Worm (Caenorhabditis elegans): ENCODE data around the gene C33F10.12.

- TF ChIP-seq pha-4 (tag; optimal IDR thresholded peaks at IDR 0.05), result peak; percentile 4
- TF ChIP-seq unc-62 (GFP tag; optimal IDR thresholded peaks at IDR 0.05), result no peak
- TF ChIP-seq mdl-1 (tag; optimal IDR thresholded peaks at IDR 0.05), result no peak
- no peak for TF ChIP-seq fkh-10 (GFP tag; optimal IDR thresholded peaks at IDR 0.05)
- peak; percentile 25 for TF ChIP-seq pqm-1 (tag; optimal IDR thresholded peaks at IDR 0.05)
- no peak for TF ChIP-seq tbx-2 (tag; optimal IDR thresholded peaks at IDR 0.05)
- no peak for TF ChIP-seq fkh-2 (tag; optimal IDR thresholded peaks at IDR 0.05)
- TF ChIP-seq nfya-1 (tag; optimal IDR thresholded peaks at IDR 0.05; ENCODE audit: insufficient read depth), result peak; percentile 26
- no peak for TF ChIP-seq R02D3.7 (tag; optimal IDR thresholded peaks at IDR 0.05)
- TF ChIP-seq zag-1 (tag; optimal IDR thresholded peaks at IDR 0.05), result no peak
These were observed 19.5 kb upstream of the C33F10.12 start for ce11 chrII:4857086-4857485.
